Worm (Caenorhabditis elegans): ENCODE measurements around the gene sra-31.

DNA sequence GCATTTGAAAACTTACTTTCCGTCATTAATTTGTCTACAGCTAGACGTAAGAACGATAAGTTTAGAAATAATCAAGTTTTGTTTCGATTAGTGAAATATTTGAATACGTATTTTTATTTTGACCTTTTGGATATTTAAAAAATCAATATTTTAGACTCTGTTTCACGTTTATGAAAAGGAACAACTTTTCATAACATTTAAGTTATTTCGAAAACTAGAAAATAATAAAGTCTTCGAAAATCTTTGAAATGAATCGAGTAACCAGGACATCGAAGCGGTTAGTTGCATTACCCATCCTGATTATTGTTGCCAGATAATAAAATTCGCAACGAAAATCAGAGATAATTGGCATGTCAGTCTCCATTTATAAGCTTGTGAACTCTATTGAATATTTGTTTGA lies 3.0 kb upstream of the sra-31 start, which contains the start of gene C56C10.6:
- TF ChIP-seq T07F8.4 (tag; optimal IDR thresholded peaks at IDR 0.05) (no peak), ceh-79 (tag; optimal IDR thresholded peaks at IDR 0.05) (no peak), let-526 (GFP tag; IDR thresholded peaks at IDR 0.05) (no peak)
